Worm (Caenorhabditis elegans): ENCODE data around the gene F07F6.8.

ce11 chrII:5418929-5419328 is 6.6 kb downstream of the F07F6.8 start, which contains the start of gene EEED8.15:
- TF ChIP-seq W03F9.2 (tag; optimal IDR thresholded peaks at IDR 0.05) (no peak), him-1 (tag; optimal IDR thresholded peaks at IDR 0.05) (no peak), dao-5 (tag; optimal IDR thresholded peaks at IDR 0.05) (no peak)

Data from whole organism, L4/young adult.